Fruit fly (Drosophila melanogaster) whole organism: ENCODE measurements around the gene CG6749.

Experiments
- CG8478 ChIP-seq: fragments of >200 bp; optimal IDR thresholded peaks from 2 replicates; lab custom pipeline; 2018; ENCODE audit warnings: inconsistent platforms
- EcR ChIP-seq, 2 experiments: fragments of >200 bp; optimal IDR thresholded peaks; 2 replicates each; lab custom pipeline; 2017; ENCODE audit warnings: missing biosample characterization in 2 of 2, missing genetic modification characterization in 2 of 2, missing genetic modification reagents in 2 of 2
- psq ChIP-seq: fragments of >200 bp; optimal IDR thresholded peaks from 2 replicates; lab custom pipeline; 2017

DNA sequence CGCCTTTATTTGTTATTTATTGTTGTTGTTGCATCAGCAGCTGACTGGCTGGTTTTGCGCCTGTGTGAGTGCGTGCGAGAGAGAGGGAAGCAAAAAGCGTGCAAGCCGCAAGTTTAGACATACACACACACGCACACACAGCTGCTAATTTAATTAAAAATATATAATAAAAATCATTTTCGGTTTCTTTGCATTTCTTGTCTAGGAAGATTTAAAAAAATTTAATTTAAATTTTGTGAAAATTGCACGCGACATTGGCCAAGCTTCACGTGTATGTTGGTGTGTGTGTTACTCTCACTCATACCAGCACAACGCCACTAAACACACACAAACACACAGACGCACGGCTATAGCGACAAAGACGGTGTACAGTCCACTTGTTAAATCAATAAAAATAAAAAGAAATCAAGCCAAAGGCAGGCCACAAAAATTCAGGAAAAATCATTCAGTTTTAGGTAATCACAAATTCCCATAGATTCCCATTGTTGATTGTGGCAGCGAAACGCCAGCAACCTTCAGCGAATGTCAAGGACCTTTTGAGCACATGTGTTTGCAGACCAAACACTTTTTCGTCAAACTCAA is 40.0 kb downstream of the CG6749 start:
- TF ChIP-seq psq (lab: Kevin White, UChicago) (no peak), EcR (GFP tag; optimal IDR thresholded peaks at IDR 0.05; lab: Kevin White, UChicago) (no peak), CG8478 (lab: Kevin White, UChicago) (no peak)
